Worm (Caenorhabditis elegans) whole organism, L4 larva: ENCODE results near the gene C50E10.2.

ENCODE experiments used
- F10B5.3 ChIP-seq: sonication (generic microtip); optimal IDR thresholded peaks from 2 replicates; lab custom pipeline; 2016; ENCODE audit warnings: mild to moderate bottlenecking, missing genetic modification characterization, missing compliant biosample characterization
- T20F7.1 ChIP-seq: fragments of 200-800 bp; sonication (Bioruptor generic); optimal IDR thresholded peaks from 2 replicates; lab custom pipeline; 2018; ENCODE audit warnings: mild to moderate bottlenecking, missing genetic modification characterization, missing compliant biosample characterization
- T26A8.4 ChIP-seq: fragments of 200-800 bp; sonication (Bioruptor generic); IDR thresholded peaks from 2 replicates; pipeline ENCODE4 v1.3.6; 2022; ENCODE audit warnings: missing genetic modification characterization, missing compliant biosample characterization
- Y48G9A.11 ChIP-seq: fragments of 200-800 bp; sonication (Bioruptor generic); IDR thresholded peaks from 2 replicates; pipeline ENCODE4 v1.3.6; 2022; ENCODE audit warnings: missing genetic modification reagents, missing genetic modification characterization, missing compliant biosample characterization
- aha-1 ChIP-seq: fragments of 150-350 bp; peaks from one replicate; lab custom pipeline; 2014; ENCODE audit warnings: missing biosample characterization, missing genetic modification characterization
- attf-4 ChIP-seq: sonication (generic microtip); optimal IDR thresholded peaks from 3 replicates; lab custom pipeline; 2017; ENCODE audit warnings: missing biosample characterization, missing genetic modification characterization
- ceh-28 ChIP-seq: fragments of 150-350 bp; optimal IDR thresholded peaks from 2 replicates; lab custom pipeline; 2014; ENCODE audit warnings: missing biosample characterization, missing genetic modification reagents, missing genetic modification characterization
- ceh-32 ChIP-seq: sonication (generic microtip); optimal IDR thresholded peaks from 2 replicates; lab custom pipeline; 2016; ENCODE audit warnings: mild to moderate bottlenecking, missing genetic modification characterization, missing compliant biosample characterization; ENCODE audit not compliant: poor library complexity
- ceh-44 ChIP-seq: fragments of 200-800 bp; sonication (Bioruptor generic); IDR thresholded peaks from 2 replicates; pipeline ENCODE4 v1.3.6; 2022; ENCODE audit warnings: missing genetic modification reagents, missing genetic modification characterization, missing compliant biosample characterization
- ceh-82 ChIP-seq: sonication (generic microtip); optimal IDR thresholded peaks from 2 replicates; lab custom pipeline; 2017; ENCODE audit warnings: missing biosample characterization, missing genetic modification characterization
- ces-1 ChIP-seq: fragments of 150-350 bp; sonication (generic microtip); optimal IDR thresholded peaks from 4 replicates; lab custom pipeline; 2014; ENCODE audit warnings: missing biosample characterization, missing genetic modification reagents, missing genetic modification characterization
- cey-2 ChIP-seq: sonication (generic microtip); optimal IDR thresholded peaks from 3 replicates; lab custom pipeline; 2017; ENCODE audit warnings: missing genetic modification characterization, mild to moderate bottlenecking, missing compliant biosample characterization, antibody characterized with exemption, borderline replicate concordance; ENCODE audit not compliant: insufficient read depth
- daf-12 ChIP-seq: fragments of 150-350 bp; optimal IDR thresholded peaks from 2 replicates; lab custom pipeline; 2014; ENCODE audit warnings: missing biosample characterization, missing genetic modification reagents, missing genetic modification characterization
- daf-16 ChIP-seq, 3 experiments: sonication (generic microtip); optimal IDR thresholded peaks; 2 replicates each; lab custom pipeline; 2016 to 2017; ENCODE audit warnings: missing genetic modification characterization in 3 of 3, missing genetic modification reagents in 3 of 3, mild to moderate bottlenecking in 2 of 3, missing compliant biosample characterization in 2 of 3, missing biosample characterization in 1 of 3, moderate library complexity in 1 of 3
- daf-8 ChIP-seq: fragments of 200-800 bp; sonication (Bioruptor generic); IDR thresholded peaks from 2 replicates; pipeline ENCODE4 v1.3.6; 2022; ENCODE audit warnings: missing genetic modification characterization, missing compliant biosample characterization
- dpl-1 ChIP-seq: fragments of 150-350 bp; optimal IDR thresholded peaks from 2 replicates; lab custom pipeline; 2014; ENCODE audit warnings: missing biosample characterization, missing genetic modification reagents, missing genetic modification characterization
- dve-1 ChIP-seq: sonication (generic microtip); optimal IDR thresholded peaks from 2 replicates; lab custom pipeline; 2017; ENCODE audit warnings: antibody characterized with exemption, mild to moderate bottlenecking, missing genetic modification characterization, missing compliant biosample characterization; ENCODE audit not compliant: insufficient read depth
- gei-8 ChIP-seq: fragments of 200-800 bp; sonication (Bioruptor generic); optimal IDR thresholded peaks from 2 replicates; lab custom pipeline; 2018; ENCODE audit warnings: mild to moderate bottlenecking, missing genetic modification characterization, missing compliant biosample characterization
- hlh-11 ChIP-seq: fragments of 200-800 bp; sonication (Bioruptor generic); optimal IDR thresholded peaks from 2 replicates; lab custom pipeline; 2018; ENCODE audit warnings: mild to moderate bottlenecking, missing genetic modification characterization, missing compliant biosample characterization
- hlh-30 ChIP-seq: sonication (generic microtip); optimal IDR thresholded peaks from 2 replicates; lab custom pipeline; 2017; ENCODE audit warnings: antibody characterized with exemption, mild to moderate bottlenecking, missing genetic modification characterization, missing compliant biosample characterization; ENCODE audit not compliant: insufficient read depth
- lim-7 ChIP-seq: fragments of 200-800 bp; sonication (Bioruptor generic); IDR thresholded peaks from 2 replicates; pipeline ENCODE4 v1.3.6; 2022; ENCODE audit warnings: missing genetic modification characterization, missing compliant biosample characterization
- lin-38 ChIP-seq: fragments of 200-800 bp; sonication (Bioruptor generic); IDR thresholded peaks from 2 replicates; pipeline ENCODE4 v1.3.6; 2022; ENCODE audit warnings: missing genetic modification reagents, missing genetic modification characterization, missing compliant biosample characterization
- lsy-2 ChIP-seq, 2 experiments: fragments of 150-350 bp in 1 of 2; sonication (generic microtip) in 1 of 2; optimal IDR thresholded peaks; 2 replicates each; lab custom pipeline; 2014 to 2017; ENCODE audit warnings: missing biosample characterization in 2 of 2, missing genetic modification characterization in 2 of 2
- mdl-1 ChIP-seq, 2 experiments: fragments of 150-350 bp in 1 of 2; sonication (generic microtip) in 1 of 2; optimal IDR thresholded peaks; 2 replicates each; lab custom pipeline; 2014 to 2017; ENCODE audit warnings: missing biosample characterization in 2 of 2, missing genetic modification characterization in 2 of 2
- mes-2 ChIP-seq: sonication (generic microtip); optimal IDR thresholded peaks from 2 replicates; lab custom pipeline; 2016; ENCODE audit warnings: missing genotype, mild to moderate bottlenecking, missing genetic modification characterization, missing compliant biosample characterization; ENCODE audit not compliant: poor library complexity, severe bottlenecking
- nhr-10 ChIP-seq: fragments of 150-350 bp; optimal IDR thresholded peaks from 2 replicates; lab custom pipeline; 2014; ENCODE audit warnings: missing biosample characterization, missing genetic modification characterization
- nhr-28 ChIP-seq: fragments of 150-350 bp; optimal IDR thresholded peaks from 2 replicates; lab custom pipeline; 2014; ENCODE audit warnings: missing biosample characterization, missing genetic modification characterization
- nhr-42 ChIP-seq: fragments of 200-800 bp; sonication (Bioruptor generic); IDR thresholded peaks from 2 replicates; pipeline ENCODE4 v1.3.6; 2022; ENCODE audit warnings: missing genetic modification characterization, missing compliant biosample characterization
- snpc-4 ChIP-seq: fragments of 150-350 bp; optimal IDR thresholded peaks from 2 replicates; lab custom pipeline; 2014; ENCODE audit warnings: missing biosample characterization, missing genetic modification characterization
- unc-39 ChIP-seq: sonication (generic microtip); optimal IDR thresholded peaks from 2 replicates; lab custom pipeline; 2017; ENCODE audit warnings: missing biosample characterization, missing genetic modification characterization
- unc-62 ChIP-seq, 3 experiments: fragments of 150-350 bp in 1 of 3; sonication (generic microtip); optimal IDR thresholded peaks in 2 of 3; peaks in 1 of 3; 1 replicate in 1 of 3; 2 replicates in 2 of 3; lab custom pipeline; 2014 to 2017; ENCODE audit warnings: missing biosample characterization in 3 of 3, missing genetic modification characterization in 3 of 3, missing genetic modification reagents in 3 of 3, missing genotype in 1 of 3
- zag-1 ChIP-seq: fragments of 150-350 bp; optimal IDR thresholded peaks from 2 replicates; lab custom pipeline; 2014; ENCODE audit warnings: missing biosample characterization, missing genetic modification characterization
- zip-2 ChIP-seq: fragments of 150-350 bp; optimal IDR thresholded peaks from 2 replicates; lab custom pipeline; 2014; ENCODE audit warnings: missing biosample characterization, missing genetic modification characterization
- ztf-11 ChIP-seq: fragments of 150-350 bp; optimal IDR thresholded peaks from 2 replicates; lab custom pipeline; 2014; ENCODE audit warnings: missing biosample characterization, missing genetic modification characterization

The C50E10.2 gene

DNA sequence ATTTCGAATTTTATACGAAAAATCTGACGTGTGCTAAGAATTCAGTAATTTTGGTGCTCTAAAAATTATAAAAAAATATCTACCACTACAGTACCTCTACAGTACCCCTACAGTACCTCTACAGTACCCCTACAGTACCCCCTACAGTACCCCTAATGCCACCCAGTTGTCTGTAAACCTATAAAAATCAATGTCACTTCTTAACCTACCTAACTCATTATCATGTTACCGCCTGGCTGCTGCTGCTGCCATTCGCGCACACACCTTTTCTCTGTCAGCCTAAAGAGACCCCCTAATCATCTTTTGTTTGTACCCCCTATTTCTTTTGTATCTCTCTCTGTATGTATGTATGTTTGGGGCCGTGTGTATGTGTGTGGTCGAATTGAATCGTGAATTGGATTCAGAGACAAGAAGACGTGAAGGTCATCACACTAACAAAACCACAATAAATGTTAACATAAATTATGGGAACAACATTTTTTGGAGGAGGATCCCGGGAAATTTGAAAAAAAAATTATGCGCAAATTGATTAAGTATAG lies 41.3 kb upstream of the C50E10.2 start:
- TF ChIP-seq unc-62 (GFP tag; optimal IDR thresholded peaks at IDR 0.05 in 1 of 2; lab: Kevin White, UChicago) (no peak), unc-62 (tag; optimal IDR thresholded peaks at IDR 0.05; lab: Kevin White, UChicago) (no peak), lsy-2 (tag; optimal IDR thresholded peaks at IDR 0.05; lab: Kevin White, UChicago) (peak in 1 of 2 experiments; percentile 40), T26A8.4 (GFP tag; lab: Robert Waterston, UW) (no peak), Y48G9A.11 (no peak), ceh-32 (tag; lab: Kevin White, UChicago) (no peak), ceh-82 (no peak), mdl-1 (tag; optimal IDR thresholded peaks at IDR 0.05; lab: Kevin White, UChicago) (peak in 1 of 2 experiments; percentile 9), daf-16 (GFP tag; optimal IDR thresholded peaks at IDR 0.05; lab: Kevin White, UChicago) (no peak), daf-16 (tag; optimal IDR thresholded peaks at IDR 0.05; lab: Kevin White, UChicago) (no peak), cey-2 (no peak), lim-7 (GFP tag; lab: Robert Waterston, UW) (no peak), daf-8 (GFP tag; lab: Robert Waterston, UW) (no peak), ceh-28 (tag; lab: Kevin White, UChicago) (no peak), zag-1 (tag; lab: Kevin White, UChicago) (no peak), zip-2 (no peak), ztf-11 (no peak), nhr-28 (tag; lab: Kevin White, UChicago) (peak; percentile 43), mes-2 (tag; lab: Kevin White, UChicago) (peak; percentile 30), aha-1 (tag; lab: Kevin White, UChicago) (peak; percentile 40), unc-39 (tag; lab: Kevin White, UChicago) (no peak), nhr-10 (no peak), dpl-1 (no peak), T20F7.1 (GFP tag; lab: Kevin White, UChicago) (no peak)
- TF ChIP-seq, all 104 proteins: peak for 5

DNA sequence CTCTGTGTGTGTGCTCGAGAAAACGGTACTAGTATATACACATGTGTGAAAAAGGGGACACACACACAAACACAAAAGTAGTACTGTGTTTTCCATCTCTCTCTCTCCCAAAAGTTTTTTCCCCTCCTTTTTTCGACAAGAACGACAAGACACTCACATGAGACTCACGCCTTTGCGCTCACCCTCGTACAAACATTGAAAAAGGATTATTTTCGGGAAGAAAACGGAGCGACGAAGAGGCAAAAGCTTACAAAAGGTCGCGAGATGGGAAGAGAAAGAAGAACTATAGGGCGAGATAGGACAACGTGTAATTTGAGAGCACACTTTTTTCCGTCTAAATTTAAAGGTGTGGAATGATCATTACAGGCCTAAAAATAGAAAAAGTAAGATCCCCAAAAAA lies 40.4 kb upstream of the C50E10.2 start:
- TF ChIP-seq gei-8 (GFP tag; lab: Kevin White, UChicago) (no peak), nhr-42 (no peak), snpc-4 (no peak), lin-38 (GFP tag; lab: Robert Waterston, UW) (no peak), ces-1 (GFP tag; lab: Kevin White, UChicago) (no peak), hlh-30 (tag; lab: Kevin White, UChicago) (peak; percentile 35), hlh-11 (tag; lab: Kevin White, UChicago) (peak; percentile 7), daf-16 (GFP tag; optimal IDR thresholded peaks at IDR 0.05; lab: Kevin White, UChicago) (no peak), daf-16 (tag; optimal IDR thresholded peaks at IDR 0.05; lab: Kevin White, UChicago) (peak; percentile 19), dve-1 (tag; lab: Kevin White, UChicago) (peak; percentile 53), attf-4 (tag; lab: Kevin White, UChicago) (no peak), F10B5.3 (tag; lab: Kevin White, UChicago) (no peak), ceh-44 (no peak), T26A8.4 (GFP tag; lab: Robert Waterston, UW) (0 out of 2 replicates have a peak, but pooled peaks have one; percentile 46), nhr-28 (tag; lab: Kevin White, UChicago) (peak; percentile 32), daf-12 (tag; lab: Kevin White, UChicago) (no peak)

DNA sequence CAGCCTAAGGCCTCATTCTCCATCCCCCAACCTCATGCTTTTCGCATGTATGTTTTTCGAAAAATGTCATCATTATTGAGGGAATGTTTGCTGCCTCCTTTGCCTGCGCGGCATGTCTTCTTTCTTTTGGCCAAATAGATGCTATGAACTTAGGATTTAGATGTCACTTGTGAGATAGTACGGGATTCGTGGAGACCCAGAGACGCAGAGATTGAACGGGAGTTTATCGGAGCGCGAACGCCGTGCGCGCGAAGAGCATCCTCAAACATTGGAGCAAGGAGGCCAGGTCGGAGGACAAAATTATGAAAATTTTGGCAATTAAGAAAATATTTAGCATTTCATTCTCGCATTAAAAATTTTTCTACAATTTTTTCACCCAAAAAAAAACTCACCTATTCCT lies 39.4 kb upstream of the C50E10.2 start:
- peak in 1 of 2 experiments; percentile 38 for TF ChIP-seq unc-62 (GFP tag; optimal IDR thresholded peaks at IDR 0.05 in 1 of 2; lab: Kevin White, UChicago)
- TF ChIP-seq unc-62 (tag; optimal IDR thresholded peaks at IDR 0.05; lab: Kevin White, UChicago), result no peak
- no peak for TF ChIP-seq ceh-82
